Fruit fly (Drosophila melanogaster): ENCODE measurements around the gene GILT3.

- no peak for TF ChIP-seq CTCF (optimal IDR thresholded peaks at IDR 0.05)
- TF ChIP-seq CG8478 (optimal IDR thresholded peaks at IDR 0.05) = no peak
These were observed 21.7 kb downstream of the GILT3 start, which contains the start of gene prt for dm6 chr3R:23698835-23699234.
